Worm (Caenorhabditis elegans) whole organism, L1 larva: ENCODE data around the gene K08B5.2.

Experiments
- C34B4.2 ChIP-seq: sonication (generic microtip); optimal IDR thresholded peaks from 2 replicates; lab custom pipeline; 2017; ENCODE audit warnings: mild to moderate bottlenecking, missing genetic modification characterization, missing compliant biosample characterization
- aha-1 ChIP-seq: fragments of 150-350 bp; optimal IDR thresholded peaks from 2 replicates; lab custom pipeline; 2014; ENCODE audit warnings: missing biosample characterization, missing genetic modification characterization
- alr-1 ChIP-seq: fragments of 200-800 bp; sonication (Bioruptor generic); optimal IDR thresholded peaks from 2 replicates; lab custom pipeline; 2018; ENCODE audit warnings: borderline replicate concordance, mild to moderate bottlenecking, missing genetic modification characterization, missing compliant biosample characterization
- hlh-17 ChIP-seq: fragments of 200-800 bp; sonication (Bioruptor generic); optimal IDR thresholded peaks from 2 replicates; lab custom pipeline; 2018; ENCODE audit warnings: missing genetic modification characterization, mild to moderate bottlenecking, missing compliant biosample characterization, moderate library complexity, borderline replicate concordance
- hpl-2 ChIP-seq: fragments of 150-350 bp; optimal IDR thresholded peaks from 2 replicates; lab custom pipeline; 2014; ENCODE audit warnings: missing biosample characterization, missing genetic modification reagents, missing genetic modification characterization
- jun-1 ChIP-seq: fragments of 150-350 bp; optimal IDR thresholded peaks from 2 replicates; lab custom pipeline; 2014; ENCODE audit warnings: missing biosample characterization, missing genetic modification reagents, missing genetic modification characterization
- lsy-2 ChIP-seq, 2 experiments: fragments of 150-350 bp; optimal IDR thresholded peaks; 2 replicates each; lab custom pipeline; 2014; ENCODE audit warnings: missing biosample characterization in 2 of 2, missing genetic modification characterization in 2 of 2
- nhr-71 ChIP-seq: sonication (generic microtip); optimal IDR thresholded peaks from 2 replicates; lab custom pipeline; 2016; ENCODE audit warnings: mild to moderate bottlenecking, missing genetic modification characterization, moderate library complexity, missing compliant biosample characterization
- nhr-90 ChIP-seq: sonication (generic microtip); optimal IDR thresholded peaks from 2 replicates; lab custom pipeline; 2016; ENCODE audit warnings: mild to moderate bottlenecking, missing genetic modification characterization, missing compliant biosample characterization; ENCODE audit not compliant: poor library complexity
- pag-3 ChIP-seq: sonication (generic microtip); optimal IDR thresholded peaks from 2 replicates; lab custom pipeline; 2017; ENCODE audit warnings: missing genetic modification characterization, mild to moderate bottlenecking, missing compliant biosample characterization, antibody characterized with exemption, borderline replicate concordance; ENCODE audit not compliant: insufficient read depth
- skn-1 ChIP-seq: fragments of 150-350 bp; optimal IDR thresholded peaks from 2 replicates; lab custom pipeline; 2014; ENCODE audit warnings: missing biosample characterization, missing genetic modification characterization
- sptf-1 ChIP-seq: fragments of 150-350 bp; optimal IDR thresholded peaks from 2 replicates; lab custom pipeline; 2014; ENCODE audit warnings: missing biosample characterization, missing genetic modification characterization
- zag-1 ChIP-seq: fragments of 150-350 bp; optimal IDR thresholded peaks from 2 replicates; lab custom pipeline; 2014; ENCODE audit warnings: missing biosample characterization, missing genetic modification characterization
- ztf-11 ChIP-seq, 2 experiments: sonication (generic microtip); optimal IDR thresholded peaks; 2 replicates each; lab custom pipeline; 2016 to 2017; ENCODE audit warnings: missing genetic modification characterization in 2 of 2, missing biosample characterization in 1 of 2, missing compliant biosample characterization in 1 of 2

- TF ChIP-seq hlh-17 (GFP tag; lab: Kevin White, UChicago) (no peak), jun-1 (tag; lab: Kevin White, UChicago) (peak; percentile 27), skn-1 (tag; lab: Kevin White, UChicago) (peak; percentile 53), ztf-11 (tag; optimal IDR thresholded peaks at IDR 0.05; lab: Kevin White, UChicago) (peak in 1 of 2 experiments; percentile 19), C34B4.2 (tag; lab: Kevin White, UChicago) (no peak), pag-3 (tag; lab: Kevin White, UChicago) (no peak), nhr-90 (tag; lab: Kevin White, UChicago) (peak; percentile 78), aha-1 (tag; lab: Kevin White, UChicago) (no peak), zag-1 (tag; lab: Kevin White, UChicago) (no peak), nhr-71 (tag; lab: Kevin White, UChicago) (peak; percentile 78), lsy-2 (tag; optimal IDR thresholded peaks at IDR 0.05; lab: Kevin White, UChicago) (peak; percentile 33 to 61), hpl-2 (GFP tag; lab: Kevin White, UChicago) (no peak), alr-1 (tag; lab: Kevin White, UChicago) (no peak), sptf-1 (tag; lab: Kevin White, UChicago) (no peak)
These were observed 37.1 kb upstream of the K08B5.2 start for ce11 chrX:16590803-16591202.
